Worm (Caenorhabditis elegans) whole organism, dauer: ENCODE results near the gene fbxa-81.
"Not testable (repeated sequence)": the region's sequence is repeated elsewhere in the genome, so short reads cannot be mapped to it uniquely, and the experiment has no call there.

Experiments
- unc-62 ChIP-seq: sonication (generic microtip); optimal IDR thresholded peaks from 2 replicates; lab custom pipeline; 2017; ENCODE audit warnings: missing biosample characterization, missing genetic modification reagents, missing genetic modification characterization

Gene fbxa-81

DNA sequence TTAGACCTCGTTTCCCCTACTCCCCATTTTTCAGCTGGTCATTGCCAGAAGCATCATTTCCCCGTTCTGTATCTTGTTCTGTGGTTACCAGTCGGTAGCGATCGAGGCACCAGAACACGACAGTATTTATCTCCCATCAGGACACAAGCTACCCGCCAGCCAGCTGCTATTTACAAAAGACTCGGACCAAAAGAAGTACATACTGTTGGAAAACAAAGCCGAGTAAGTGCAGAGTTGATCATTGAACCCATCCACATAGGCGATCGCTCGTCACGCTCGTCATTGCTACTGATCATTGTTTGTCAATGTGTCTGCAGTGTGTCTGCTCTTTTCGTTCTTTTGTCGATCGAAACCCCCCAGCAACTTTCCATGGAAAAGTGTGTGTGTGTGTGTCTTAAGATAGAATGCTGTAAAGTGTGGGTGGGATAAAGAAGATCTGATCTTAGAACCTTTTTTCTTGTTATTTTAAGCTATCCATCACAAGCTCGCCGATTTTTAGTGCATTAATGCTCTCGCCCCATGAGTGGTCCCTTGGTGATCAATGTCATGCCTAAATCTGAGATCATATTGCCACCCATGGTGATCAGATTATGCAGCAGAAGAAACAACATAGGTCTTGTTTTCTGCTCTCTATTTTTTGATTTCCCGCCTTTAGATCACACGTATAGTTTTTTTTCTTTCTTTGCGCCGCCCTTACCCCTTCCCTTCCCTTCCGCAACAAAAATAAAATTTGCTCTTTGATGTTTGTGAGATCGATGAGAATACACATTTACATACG lies 17.8 kb upstream of the fbxa-81 start:
- TF ChIP-seq unc-62 (GFP tag; lab: Kevin White, UChicago) = no peak

DNA sequence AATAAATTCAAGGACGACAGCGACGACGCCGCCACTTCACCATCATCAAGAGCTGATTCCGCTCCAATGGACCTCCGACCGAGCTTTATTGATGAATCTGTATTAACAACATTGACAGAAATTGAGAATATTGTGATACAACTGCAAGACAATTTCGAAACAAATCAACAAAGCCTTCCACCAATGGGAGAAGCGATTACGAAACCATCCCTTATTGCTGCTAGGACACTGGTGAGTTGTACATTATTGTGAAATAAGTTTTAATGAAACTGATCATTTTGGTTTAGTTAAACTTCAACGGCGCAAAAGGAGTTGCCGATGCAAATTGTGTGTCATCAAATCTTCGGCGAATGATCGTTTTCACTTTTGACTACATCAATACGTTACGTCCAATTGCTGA lies 17.2 kb upstream of the fbxa-81 start:
- TF ChIP-seq unc-62 (GFP tag; lab: Kevin White, UChicago) = no peak

DNA sequence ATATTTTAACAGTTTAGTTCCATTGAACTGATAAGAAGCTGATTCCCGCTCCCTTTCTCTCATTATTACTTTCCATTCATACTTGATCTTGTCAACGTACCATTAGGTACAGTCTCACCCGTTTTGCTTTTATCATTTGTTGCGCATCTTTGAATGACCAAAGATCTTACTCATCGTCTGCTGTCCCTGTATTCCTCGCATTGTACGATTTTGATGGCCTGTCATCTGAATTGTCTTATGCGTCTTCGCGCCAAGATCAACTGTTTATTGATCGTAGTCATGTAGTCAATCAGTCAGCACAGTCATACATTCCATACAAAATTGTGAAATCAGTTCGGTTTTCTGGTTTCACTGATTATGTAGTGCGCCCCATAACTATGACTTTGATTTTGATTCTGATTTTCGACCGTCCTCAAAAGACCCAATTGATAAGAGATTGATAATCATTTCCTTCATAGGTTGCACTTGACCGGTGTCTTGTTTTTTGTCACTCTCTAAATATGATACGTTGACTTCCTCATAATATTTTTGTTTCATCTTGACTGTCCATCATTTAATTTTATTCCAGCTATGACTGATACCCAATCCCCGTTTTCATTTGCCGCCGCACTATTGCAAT lies 16.2 kb upstream of the fbxa-81 start, which contains the start of gene nhr-3:
Gene nhr-3, plus strand, starts transcription at position 569 of the 619 bp plus-strand sequence.
- TF ChIP-seq unc-62 (GFP tag; lab: Kevin White, UChicago) = no peak

DNA sequence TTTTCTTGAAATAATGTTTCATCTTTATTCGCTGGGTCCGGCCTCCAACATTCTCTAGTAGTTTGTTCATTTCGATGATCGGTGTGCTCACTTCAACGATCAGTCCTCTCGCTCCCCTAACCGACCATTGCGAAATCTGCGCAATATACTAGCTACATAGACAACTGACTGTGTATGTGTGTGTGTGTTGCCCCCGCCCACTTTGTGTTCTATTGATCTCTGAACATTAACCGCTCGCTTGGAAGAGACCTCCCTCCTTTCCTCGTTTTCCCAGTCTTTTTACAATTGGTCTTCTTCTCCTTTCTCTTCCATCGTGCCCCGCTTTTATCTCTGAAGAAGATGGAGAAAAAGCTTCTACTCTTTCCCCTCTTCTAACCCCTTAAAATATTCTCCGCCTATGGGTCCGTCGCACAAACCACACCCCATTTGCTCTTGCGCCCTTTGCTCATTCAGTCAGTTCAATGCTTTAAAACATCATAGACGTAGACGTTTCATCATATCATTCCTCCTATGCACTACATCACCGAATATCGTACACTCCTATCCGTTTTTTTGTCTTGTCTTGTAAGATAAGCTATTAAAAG lies 15.6 kb upstream of the fbxa-81 start:
- no peak for TF ChIP-seq unc-62 (GFP tag; lab: Kevin White, UChicago)

DNA sequence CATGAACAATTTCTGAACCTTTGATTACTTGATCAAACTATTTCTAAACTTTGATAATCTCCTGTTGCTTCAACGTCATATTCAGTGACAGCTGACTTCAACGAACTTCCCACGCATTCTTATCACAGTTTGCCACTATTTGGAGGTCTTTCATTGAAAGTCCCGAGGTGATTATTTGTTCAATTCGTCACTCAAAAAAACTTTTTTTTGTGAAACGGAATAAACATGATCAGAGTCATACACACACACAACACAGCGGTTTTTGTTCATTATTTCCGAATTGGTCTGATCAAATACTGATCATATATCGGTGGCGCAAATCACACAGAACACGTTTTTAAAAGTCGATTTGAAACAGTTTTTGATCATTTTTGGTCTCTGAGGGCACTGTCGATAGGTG lies 14.5 kb upstream of the fbxa-81 start:
- no peak for TF ChIP-seq unc-62 (GFP tag; lab: Kevin White, UChicago)

DNA sequence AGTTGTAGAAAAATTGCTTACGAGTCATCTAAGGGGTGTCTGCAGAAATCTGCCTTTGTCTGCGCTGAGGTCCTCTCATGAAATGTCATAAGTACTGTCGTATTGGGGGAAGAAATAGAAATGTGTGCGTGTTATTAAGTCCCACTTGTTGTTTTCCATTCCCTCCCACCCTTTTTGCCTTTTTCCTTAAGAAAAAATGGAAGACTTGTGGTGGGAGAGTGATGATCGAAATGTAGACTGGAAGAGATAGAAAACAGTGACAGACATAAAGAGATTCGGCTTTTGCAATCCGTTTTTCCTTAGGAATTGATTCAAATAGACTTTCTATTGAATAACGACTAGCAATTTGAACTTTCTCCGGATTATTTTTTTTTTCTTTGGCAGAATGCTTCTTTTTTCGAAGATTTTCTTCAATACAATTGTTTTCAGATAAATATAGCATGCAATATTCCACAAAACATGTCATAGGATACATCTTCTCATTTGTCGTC lies 7.9 kb upstream of the fbxa-81 start, which contains the start of gene ram-5:
Gene ram-5, plus strand, starts transcription at position 441 of the 491 bp plus-strand sequence.
- no peak for TF ChIP-seq unc-62 (GFP tag; lab: Kevin White, UChicago)

DNA sequence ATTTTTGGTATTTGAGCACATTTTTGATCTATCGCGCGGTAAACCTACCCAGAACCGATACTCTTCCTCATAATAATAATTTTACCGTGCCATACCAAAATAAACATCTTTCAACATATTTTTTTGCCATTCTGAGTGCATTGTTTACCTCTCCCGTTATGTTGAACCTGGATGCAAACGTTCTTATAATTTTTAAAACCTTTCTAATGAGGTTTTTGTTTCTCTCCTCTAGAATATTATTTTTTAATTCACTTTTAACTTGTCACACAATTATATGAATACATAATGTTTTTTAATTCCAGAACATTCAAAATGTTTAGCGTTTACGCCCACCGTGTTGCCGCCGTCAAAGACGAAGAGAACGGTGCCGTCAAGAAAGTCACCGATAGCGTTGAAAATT lies 3.7 kb upstream of the fbxa-81 start, which contains the start of gene enri-2:
Gene enri-2, plus strand, starts transcription at position 301 of the 400 bp plus-strand sequence.
- no peak for TF ChIP-seq unc-62 (GFP tag; lab: Kevin White, UChicago)

DNA sequence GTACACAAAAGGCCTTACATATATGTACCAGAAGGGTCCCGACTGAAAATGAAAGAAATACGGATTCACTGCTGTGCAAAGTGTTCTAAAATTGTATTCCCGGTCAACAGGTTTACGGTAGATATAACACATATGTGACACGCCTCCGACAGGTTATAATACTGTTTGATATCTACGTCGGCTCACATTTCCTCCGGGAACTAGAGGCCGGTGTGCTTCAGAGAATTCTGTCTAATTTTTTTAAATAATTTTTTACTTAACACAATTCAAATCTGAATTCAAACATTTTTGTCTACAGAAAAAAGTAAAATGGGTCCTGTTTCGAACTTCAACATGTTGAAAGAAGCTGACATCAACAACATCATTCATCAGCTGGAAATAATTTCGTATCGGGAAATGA lies 1.3 kb upstream of the fbxa-81 start, which contains the start of gene T24C2.3:
Gene T24C2.3, plus strand, starts transcription at position 301 of the 400 bp plus-strand sequence.
- no peak for TF ChIP-seq unc-62 (GFP tag; lab: Kevin White, UChicago)

DNA sequence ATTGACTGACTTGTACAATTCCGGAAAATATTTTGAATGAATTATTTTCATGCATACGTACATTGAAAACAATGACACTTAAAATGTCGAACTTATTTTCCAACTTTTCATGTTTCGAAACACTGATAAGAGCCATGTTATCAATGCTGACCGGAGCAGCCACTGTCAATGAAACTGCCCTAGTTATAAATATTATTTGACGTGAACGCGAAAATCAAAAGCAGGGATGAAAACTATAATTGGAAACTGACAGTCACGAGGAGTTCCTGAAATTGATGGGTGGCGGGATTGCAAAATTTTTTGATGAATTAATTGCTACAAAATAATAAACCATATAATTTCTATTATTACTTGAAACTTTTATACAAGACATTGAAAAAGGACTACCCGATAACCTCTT lies 2.4 kb downstream of the fbxa-81 start:
- no peak for TF ChIP-seq unc-62 (GFP tag; lab: Kevin White, UChicago)

DNA sequence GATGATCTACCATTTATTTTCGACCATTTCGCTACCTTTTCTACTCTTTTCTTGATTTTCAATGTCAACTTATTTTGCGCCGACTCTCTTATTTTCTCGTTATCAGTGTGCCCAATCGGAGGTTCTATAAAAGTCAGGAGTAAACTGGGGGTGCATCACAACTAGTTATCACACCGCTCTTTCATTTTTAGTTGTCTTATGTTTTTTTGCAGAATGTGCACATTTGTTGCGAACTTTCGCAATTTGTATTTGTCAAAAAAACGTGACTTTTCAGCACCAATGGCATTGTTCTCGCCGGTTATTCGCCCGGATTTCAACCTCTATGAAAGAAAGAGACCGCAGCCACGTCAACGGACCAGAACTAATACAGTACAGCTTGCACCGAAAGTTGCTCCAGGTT lies 4.3 kb downstream of the fbxa-81 start:
- no peak for TF ChIP-seq unc-62 (GFP tag; lab: Kevin White, UChicago)

DNA sequence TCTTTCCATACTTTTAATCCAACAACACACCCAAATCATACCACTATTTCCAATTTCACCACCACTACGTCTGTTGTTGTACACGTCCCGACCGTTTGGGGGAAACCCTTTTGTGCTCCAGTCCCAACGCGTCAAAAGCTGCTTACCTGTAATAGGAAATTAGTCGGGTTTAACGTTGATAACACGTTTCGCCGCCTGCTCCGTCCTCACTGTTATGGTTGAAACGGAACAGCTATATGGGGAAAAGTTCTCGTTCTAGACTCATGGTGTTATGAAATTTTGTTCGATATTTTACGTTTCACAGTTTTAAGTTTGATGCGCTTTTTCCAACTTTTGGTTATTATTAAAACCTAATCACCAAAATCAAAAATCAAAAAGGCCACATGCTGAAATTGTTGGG lies 6.0 kb downstream of the fbxa-81 start:
- no peak for TF ChIP-seq unc-62 (GFP tag; lab: Kevin White, UChicago)

DNA sequence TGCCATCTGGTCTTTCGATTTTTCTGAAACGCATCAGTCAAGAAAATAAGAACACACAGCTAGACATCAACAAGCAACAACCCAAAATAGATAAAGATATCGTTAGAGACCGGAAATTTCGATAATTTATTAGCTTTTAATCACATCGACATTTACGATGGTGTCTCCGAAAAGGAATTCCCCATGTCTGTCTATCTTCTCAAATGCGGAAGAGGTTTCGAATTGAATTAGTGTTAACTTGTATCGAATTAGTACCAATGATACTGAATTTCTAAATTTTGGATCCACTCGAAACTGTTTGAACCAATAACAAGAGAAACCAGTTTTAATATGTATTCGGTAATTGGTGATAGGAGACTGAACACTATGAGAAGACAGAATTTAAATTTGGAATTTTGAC lies 7.3 kb downstream of the fbxa-81 start:
- TF ChIP-seq unc-62 (GFP tag; lab: Kevin White, UChicago) = no peak

DNA sequence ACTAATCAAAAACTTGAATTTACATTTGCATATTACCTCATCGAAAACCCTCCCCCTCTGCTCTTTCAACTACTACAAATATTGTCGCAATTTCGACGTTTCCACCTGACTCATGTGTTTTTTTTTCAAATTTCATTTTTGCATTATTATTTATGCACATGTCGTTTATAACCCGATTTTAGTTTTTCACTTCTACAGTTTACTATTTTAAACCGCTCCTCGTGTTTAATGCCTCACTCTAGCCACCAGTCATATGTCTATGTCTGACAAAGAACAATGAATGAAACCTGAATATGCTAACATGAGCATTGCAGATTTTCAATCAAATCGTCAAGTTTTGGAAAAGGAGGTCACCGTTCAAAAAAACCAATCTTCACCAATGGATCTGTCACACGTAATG lies 7.8 kb downstream of the fbxa-81 start, which contains the start of gene T24C2.5:
Gene T24C2.5, plus strand, starts transcription at position 301 of the 400 bp plus-strand sequence.
- no peak for TF ChIP-seq unc-62 (GFP tag; lab: Kevin White, UChicago)

DNA sequence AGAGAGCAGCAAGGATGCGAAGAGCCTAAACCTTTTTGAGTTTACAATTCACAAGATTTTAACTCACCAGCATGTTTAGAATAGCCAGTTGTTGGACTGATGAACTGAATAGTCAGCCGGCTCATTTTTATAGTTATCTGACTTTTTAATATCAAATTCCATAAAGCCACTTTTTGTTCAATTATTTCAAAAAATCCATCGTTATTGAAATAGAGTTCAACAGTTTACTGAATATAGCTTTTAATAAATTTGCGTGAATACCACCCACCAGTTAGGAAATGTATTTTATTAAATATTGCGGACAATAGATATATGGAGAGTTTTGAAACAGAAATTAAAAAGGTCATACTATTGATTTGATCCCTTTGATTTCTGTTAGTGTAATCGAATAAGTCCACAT lies 11.8 kb downstream of the fbxa-81 start, which contains the start of gene nspc-20:
Gene nspc-20, minus strand, starts transcription at position 101 of the 400 bp plus-strand sequence.
- no peak for TF ChIP-seq unc-62 (GFP tag; lab: Kevin White, UChicago)

DNA sequence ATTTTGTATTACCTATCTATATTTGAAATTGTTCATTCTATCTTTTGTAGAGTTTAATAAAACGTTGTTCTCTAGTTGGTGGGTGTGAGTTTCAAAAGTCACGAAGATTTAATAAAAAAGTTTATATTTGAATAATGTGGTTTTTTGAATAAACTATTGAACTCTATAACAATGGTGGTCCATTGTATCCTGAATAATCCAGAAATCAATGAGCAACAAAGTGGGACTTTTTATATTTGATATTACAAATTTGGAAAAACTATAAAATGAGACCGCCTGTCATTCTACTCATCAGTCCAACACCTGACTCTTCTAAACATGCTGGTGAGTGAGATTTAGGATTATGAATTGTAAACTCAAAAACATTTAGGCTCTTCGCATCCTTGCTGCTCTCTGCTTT lies 13.5 kb downstream of the fbxa-81 start, which contains the start of gene nspc-19:
Gene nspc-19, plus strand, starts transcription at position 301 of the 400 bp plus-strand sequence.
- not testable (repeated sequence) for TF ChIP-seq unc-62 (GFP tag; lab: Kevin White, UChicago)

DNA sequence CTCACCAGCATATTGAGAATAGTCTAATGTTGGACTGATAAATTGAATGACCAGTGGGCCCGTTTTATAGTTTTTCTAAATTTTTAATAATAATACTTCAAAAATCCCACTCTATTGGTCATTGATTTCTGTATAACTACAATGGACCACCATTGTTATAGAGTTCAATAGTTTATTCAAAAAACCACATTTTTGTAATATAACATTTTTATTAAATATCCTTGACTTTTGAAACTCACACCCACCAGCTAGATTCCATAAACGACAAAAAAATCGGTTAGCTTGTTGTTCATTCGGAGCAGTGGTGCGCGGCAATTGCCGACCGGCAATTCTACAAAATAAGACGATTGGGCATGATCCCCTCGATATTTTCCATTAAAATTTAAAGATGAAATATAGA lies 14.3 kb downstream of the fbxa-81 start, which contains the start of gene nspc-18:
Gene nspc-18, minus strand, starts transcription at position 101 of the 400 bp plus-strand sequence.
- TF ChIP-seq unc-62 (GFP tag; lab: Kevin White, UChicago) = no peak
